Worm (Caenorhabditis elegans): ENCODE measurements around the gene his-41.

his-41 gene

DNA sequence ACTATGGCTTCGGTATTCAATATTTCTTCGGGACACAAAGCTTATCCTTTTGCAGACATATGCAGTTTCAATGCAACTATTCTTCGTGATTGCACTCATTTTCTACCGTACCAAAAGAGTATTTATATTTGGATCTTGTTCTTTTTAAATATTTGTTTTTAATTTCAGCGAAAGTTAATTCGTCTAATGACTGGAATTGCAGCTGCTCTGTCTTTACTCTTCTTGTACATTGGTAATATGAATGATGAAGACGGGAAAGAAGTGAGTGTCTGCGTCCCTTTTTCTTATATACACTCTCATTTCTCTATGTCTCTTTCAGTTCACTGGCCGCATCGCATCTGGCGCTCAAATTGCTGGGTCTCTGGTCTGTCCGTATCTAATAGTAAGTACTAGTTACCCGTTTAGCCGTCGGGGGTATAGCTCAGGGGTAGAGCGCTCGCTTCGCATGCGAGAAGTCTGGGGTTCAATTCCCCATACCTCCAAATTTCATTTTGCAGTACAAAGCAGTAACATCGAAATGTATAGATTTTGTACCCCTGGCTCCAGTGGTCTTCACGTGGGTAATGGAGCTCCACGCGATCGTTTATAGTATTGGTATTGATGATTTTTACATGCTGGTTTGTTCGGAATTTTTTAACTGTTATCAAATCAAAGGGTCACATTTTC is 42.1 kb upstream of the his-41 start (continued):
- TF ChIP-seq nhr-11 (tag; optimal IDR thresholded peaks at IDR 0.05) (no peak), gei-8 (GFP tag; optimal IDR thresholded peaks at IDR 0.05) (peak; percentile 85), daf-16 (GFP tag; optimal IDR thresholded peaks at IDR 0.05) (peak in 1 of 2 experiments; percentile 81), daf-16 (tag; optimal IDR thresholded peaks at IDR 0.05) (peak; percentile 51), lin-15B (tag; optimal IDR thresholded peaks at IDR 0.05) (no peak), spr-1 (tag; optimal IDR thresholded peaks at IDR 0.05) (peak; percentile 41), dmd-8 (GFP tag; IDR thresholded peaks at IDR 0.05) (peak; percentile 97), spr-3 (GFP tag; optimal IDR thresholded peaks at IDR 0.05) (no peak), nhr-237 (tag; optimal IDR thresholded peaks at IDR 0.05) (no peak), F37D6.2 (tag; optimal IDR thresholded peaks at IDR 0.05) (peak; percentile 35), nhr-10 (tag; optimal IDR thresholded peaks at IDR 0.05) (no peak), nhr-6 (tag; optimal IDR thresholded peaks at IDR 0.05) (no peak), T20F7.1 (GFP tag; optimal IDR thresholded peaks at IDR 0.05) (peak; percentile 47), set-16 (GFP tag; IDR thresholded peaks at IDR 0.05) (no peak), daf-12 (tag; optimal IDR thresholded peaks at IDR 0.05) (no peak), daf-19 (GFP tag; conservative IDR thresholded peaks at IDR 0.05) (peak; percentile 89), skn-1 (tag; optimal IDR thresholded peaks at IDR 0.05) (no peak), cey-2 (tag; optimal IDR thresholded peaks at IDR 0.05; ENCODE audit: borderline replicate concordance, insufficient read depth) (no peak), hif-1 (tag; optimal IDR thresholded peaks at IDR 0.05) (peak; percentile 14 to 45), dpl-1 (GFP tag; optimal IDR thresholded peaks at IDR 0.05) (peak; percentile 21), tag-97 (GFP tag; IDR thresholded peaks at IDR 0.05) (no peak), T26A8.4 (GFP tag; IDR thresholded peaks at IDR 0.05) (peak; percentile 88), lin-1 (GFP tag; IDR thresholded peaks at IDR 0.05) (peak; percentile 67; the same call in 1 of the 2 replicates), nhr-42 (GFP tag; IDR thresholded peaks at IDR 0.05) (peak; percentile 81), ztf-7 (tag; optimal IDR thresholded peaks at IDR 0.05) (no peak), egl-43 (GFP tag; IDR thresholded peaks at IDR 0.05) (no peak; the same call in 1 of the 2 replicates), nhr-25 (tag; optimal IDR thresholded peaks at IDR 0.05; ENCODE audit: borderline replicate concordance, insufficient read depth) (peak; percentile 39), saeg-2 (GFP tag; IDR thresholded peaks at IDR 0.05) (peak; percentile 49; the same call in 1 of the 2 replicates), Y5F2A.4 (GFP tag; optimal IDR thresholded peaks at IDR 0.05) (peak; percentile 35), lin-13 (GFP tag; optimal IDR thresholded peaks at IDR 0.05) (no peak), ztf-11 (tag; optimal IDR thresholded peaks at IDR 0.05) (no peak), arid-1 (GFP tag; conservative IDR thresholded peaks at IDR 0.05) (peak; percentile 78), mdl-1 (tag; optimal IDR thresholded peaks at IDR 0.05) (no peak), fos-1 (tag; optimal IDR thresholded peaks at IDR 0.05) (no peak)

DNA sequence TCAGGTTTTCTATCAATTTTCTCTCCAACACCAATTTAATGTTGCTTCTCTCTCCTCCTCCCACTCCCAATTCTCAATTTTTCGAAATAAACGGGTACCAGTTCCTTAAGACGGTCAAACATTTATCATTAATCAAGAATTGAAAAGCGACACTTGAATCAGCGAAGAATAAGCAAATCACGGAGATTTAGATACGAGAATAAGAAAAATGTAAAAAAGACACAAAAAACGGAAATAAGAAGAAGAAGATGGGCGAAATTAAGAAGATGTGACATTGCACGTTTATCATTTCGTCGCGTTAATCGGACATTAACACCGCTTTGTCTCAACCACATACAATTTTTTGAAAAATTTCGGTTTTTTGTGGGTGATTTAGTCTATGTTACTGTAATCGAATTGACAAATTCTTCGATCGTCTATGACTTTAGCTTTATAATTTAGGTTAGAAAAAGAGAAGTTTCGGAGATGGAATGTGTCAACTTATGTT is 40.8 kb upstream of the his-41 start, which contains the start of gene haao-1:
Gene haao-1, plus strand, starts transcription at position 437 of the 487 bp plus-strand sequence.
- no peak for TF ChIP-seq lin-39 (tag; optimal IDR thresholded peaks at IDR 0.05)
- TF ChIP-seq F10B5.3 (tag; optimal IDR thresholded peaks at IDR 0.05) = no peak
- no peak for TF ChIP-seq lir-3 (tag; optimal IDR thresholded peaks at IDR 0.05)
- no peak for TF ChIP-seq vab-7 (GFP tag; IDR thresholded peaks at IDR 0.05)
- no peak for TF ChIP-seq zfp-2 (tag; optimal IDR thresholded peaks at IDR 0.05)
- TF ChIP-seq mdl-1 (tag; optimal IDR thresholded peaks at IDR 0.05) = no peak
- no peak for TF ChIP-seq daf-8 (GFP tag; IDR thresholded peaks at IDR 0.05)
- no peak for TF ChIP-seq lin-1 (GFP tag; IDR thresholded peaks at IDR 0.05)
- no peak for TF ChIP-seq ceh-20 (GFP tag; IDR thresholded peaks at IDR 0.05)
- peak; percentile 87 for TF ChIP-seq aha-1 (tag)
- no peak for TF ChIP-seq lin-15B (tag; optimal IDR thresholded peaks at IDR 0.05)
- no peak for TF ChIP-seq zip-2 (tag; optimal IDR thresholded peaks at IDR 0.05)
- TF ChIP-seq hlh-11 (tag; optimal IDR thresholded peaks at IDR 0.05) = peak; percentile 6
- no peak for TF ChIP-seq nhr-6 (tag; optimal IDR thresholded peaks at IDR 0.05)
- no peak for TF ChIP-seq F44E2.7 (GFP tag; IDR thresholded peaks at IDR 0.05)
- TF ChIP-seq mxl-3 (GFP tag; optimal IDR thresholded peaks at IDR 0.05) = peak; percentile 13
- no peak for TF ChIP-seq nhr-77 (tag; optimal IDR thresholded peaks at IDR 0.05)
